Worm (Caenorhabditis elegans): Measurements from ENCODE around the gene nphp-4.
A peak's percentile ranks its signal among the peaks of the same experiment; 100 is the strongest.

nphp-4 gene

DNA sequence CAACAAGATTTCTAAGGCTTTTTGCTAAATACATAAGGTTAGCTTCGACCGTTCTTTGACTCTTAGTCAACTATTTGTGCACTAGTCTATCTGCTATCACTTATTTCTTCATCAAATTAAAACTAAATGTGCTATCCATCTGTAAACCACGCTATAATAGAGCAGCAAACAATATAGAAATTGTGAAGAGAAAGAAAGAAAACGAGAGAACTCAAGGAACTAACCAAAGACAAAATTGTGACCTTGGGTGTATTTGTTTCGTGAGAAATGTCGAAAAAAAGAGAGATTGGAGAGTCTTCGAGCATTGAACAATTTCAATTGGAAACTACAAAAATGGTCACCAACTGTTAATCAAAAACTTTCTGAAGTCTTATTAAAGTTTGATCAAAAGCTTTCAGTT is 41.6 kb upstream of the nphp-4 start:
- no peak for TF ChIP-seq snpc-4 (tag; optimal IDR thresholded peaks at IDR 0.05)
- TF ChIP-seq pha-4 (tag; optimal IDR thresholded peaks at IDR 0.05): peak; percentile 73
- TF ChIP-seq pqm-1 (tag; optimal IDR thresholded peaks at IDR 0.05): peak; percentile 94
- no peak for TF ChIP-seq ceh-9 (tag; optimal IDR thresholded peaks at IDR 0.05)
- peak; percentile 39 for TF ChIP-seq jun-1 (tag; optimal IDR thresholded peaks at IDR 0.05)
- no peak for TF ChIP-seq fkh-2 (tag; optimal IDR thresholded peaks at IDR 0.05)
- no peak for TF ChIP-seq ceh-28 (tag; optimal IDR thresholded peaks at IDR 0.05)
- TF ChIP-seq elt-2 (tag; optimal IDR thresholded peaks at IDR 0.05): peak; percentile 32

DNA sequence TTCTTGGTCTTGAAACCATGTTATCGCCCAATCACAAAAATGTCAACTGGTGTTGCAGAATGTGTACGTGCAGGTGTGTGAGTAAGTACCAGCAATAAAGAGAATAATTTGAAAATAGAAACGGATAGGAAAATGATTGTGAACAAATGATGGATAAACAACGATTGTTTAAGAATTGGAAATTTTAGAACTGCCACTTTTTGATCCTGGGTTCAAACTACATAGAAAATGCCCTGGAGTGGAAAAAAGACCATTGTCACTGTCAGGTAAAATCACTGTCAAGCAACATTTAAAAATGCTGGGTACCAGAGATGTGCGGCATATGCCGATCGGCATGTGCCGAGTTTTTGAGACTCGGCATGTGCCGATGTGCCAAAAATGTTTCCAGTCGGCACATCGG is 39.7 kb upstream of the nphp-4 start:
- no peak for TF ChIP-seq nhr-77 (tag; optimal IDR thresholded peaks at IDR 0.05)
- TF ChIP-seq pqm-1 (tag; optimal IDR thresholded peaks at IDR 0.05): no peak
- TF ChIP-seq nhr-43 (tag; optimal IDR thresholded peaks at IDR 0.05; ENCODE audit: poor library complexity, severe bottlenecking): no peak
- TF ChIP-seq ama-1 (optimal IDR thresholded peaks at IDR 0.05): no peak
- no peak for TF ChIP-seq ceh-9 (tag; optimal IDR thresholded peaks at IDR 0.05)
- TF ChIP-seq ztf-11 (tag; optimal IDR thresholded peaks at IDR 0.05): no peak
- no peak for TF ChIP-seq nhr-28 (tag; optimal IDR thresholded peaks at IDR 0.05)
- TF ChIP-seq nhr-25 (tag; optimal IDR thresholded peaks at IDR 0.05): no peak

DNA sequence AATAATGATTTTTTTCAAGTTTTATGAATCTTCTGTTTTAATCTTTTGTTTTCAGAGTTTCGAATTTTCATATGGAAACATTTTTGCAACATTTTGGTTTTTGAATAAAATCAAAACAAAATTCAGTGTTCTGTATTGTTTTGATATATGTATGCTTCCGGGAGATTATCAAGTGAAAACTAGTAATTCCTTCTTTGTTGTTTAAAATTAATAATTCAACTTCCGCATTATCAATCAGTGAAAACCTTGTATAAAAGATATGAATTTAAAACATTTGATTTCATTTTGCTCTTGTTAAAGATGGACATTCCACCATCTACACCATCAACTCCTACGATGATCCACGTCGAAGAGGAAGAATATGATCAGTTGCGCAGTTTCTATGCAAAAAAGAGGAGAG is 36.2 kb upstream of the nphp-4 start, which contains the start of gene sulp-5:
sulp-5 (plus strand) TSS at position 301 of the 400 bp plus-strand sequence.
- TF ChIP-seq zag-1 (tag; optimal IDR thresholded peaks at IDR 0.05): no peak
- TF ChIP-seq jun-1 (tag; optimal IDR thresholded peaks at IDR 0.05): no peak
- no peak for TF ChIP-seq nfya-1 (tag; optimal IDR thresholded peaks at IDR 0.05; ENCODE audit: insufficient read depth)
- no peak for TF ChIP-seq fkh-10 (GFP tag; optimal IDR thresholded peaks at IDR 0.05)
- TF ChIP-seq nhr-76 (tag; optimal IDR thresholded peaks at IDR 0.05): no peak
- TF ChIP-seq lin-39 (tag; optimal IDR thresholded peaks at IDR 0.05): no peak
- no peak for TF ChIP-seq snpc-4 (tag; optimal IDR thresholded peaks at IDR 0.05)
- TF ChIP-seq egl-5 (tag; optimal IDR thresholded peaks at IDR 0.05): no peak
- no peak for TF ChIP-seq elt-1 (tag; optimal IDR thresholded peaks at IDR 0.05)
- no peak for TF ChIP-seq unc-39 (tag; optimal IDR thresholded peaks at IDR 0.05)
- no peak for TF ChIP-seq egl-27 (tag; optimal IDR thresholded peaks at IDR 0.05)
- TF ChIP-seq nhr-12 (tag; optimal IDR thresholded peaks at IDR 0.05): no peak
- TF ChIP-seq ztf-4 (tag; optimal IDR thresholded peaks at IDR 0.05): no peak
- TF ChIP-seq pha-4 (tag; optimal IDR thresholded peaks at IDR 0.05): no peak
- TF ChIP-seq eor-1 (tag; optimal IDR thresholded peaks at IDR 0.05): no peak
- TF ChIP-seq ceh-28 (tag; optimal IDR thresholded peaks at IDR 0.05): no peak
- TF ChIP-seq R02D3.7 (tag; optimal IDR thresholded peaks at IDR 0.05): no peak

DNA sequence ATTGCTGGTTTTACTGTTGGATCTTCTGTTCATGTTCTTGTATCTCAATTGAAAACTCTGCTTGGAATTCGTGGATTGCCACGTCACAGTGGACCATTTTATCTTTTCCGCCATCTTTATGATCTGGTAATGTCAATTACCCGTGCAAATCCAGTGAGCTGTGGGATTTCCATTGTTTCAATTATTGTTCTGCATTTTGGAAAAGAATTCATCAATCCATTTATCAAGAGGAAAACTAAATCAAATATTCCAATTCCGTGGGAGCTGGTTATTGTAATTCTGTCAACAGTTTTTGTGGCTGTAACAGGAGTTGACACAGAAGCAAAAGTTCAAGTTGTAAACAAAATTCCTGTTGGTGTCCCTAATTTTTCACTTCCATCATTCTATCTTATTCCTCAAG is 33.1 kb upstream of the nphp-4 start:
- TF ChIP-seq fos-1 (tag; optimal IDR thresholded peaks at IDR 0.05) (no peak), pha-4 (tag; optimal IDR thresholded peaks at IDR 0.05) (no peak), nhr-67 (tag; optimal IDR thresholded peaks at IDR 0.05) (no peak), nfya-1 (tag; optimal IDR thresholded peaks at IDR 0.05; ENCODE audit: insufficient read depth) (no peak), nhr-237 (tag; optimal IDR thresholded peaks at IDR 0.05) (no peak)

DNA sequence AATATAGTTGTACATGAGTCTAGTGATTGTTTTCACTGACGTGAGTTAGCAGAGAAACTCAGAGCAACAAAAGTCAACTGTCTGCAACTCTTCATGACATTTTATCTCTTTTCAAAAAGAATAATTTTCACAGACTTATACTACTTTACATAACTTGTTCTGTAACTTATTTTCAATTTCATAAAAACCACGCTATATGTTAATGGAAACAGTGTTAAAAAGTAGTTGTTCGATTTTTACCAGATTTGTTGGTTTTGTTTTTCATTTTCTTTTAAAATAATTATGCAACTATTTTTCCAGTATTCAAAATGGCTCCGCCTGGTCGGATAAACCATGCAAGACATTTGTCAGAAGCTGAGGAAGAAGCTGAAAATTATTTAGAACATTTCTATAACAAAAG is 31.5 kb upstream of the nphp-4 start, which contains the start of gene sulp-4:
sulp-4 (plus strand) TSS at position 301 of the 400 bp plus-strand sequence.
- TF ChIP-seq fos-1 (tag; optimal IDR thresholded peaks at IDR 0.05) (no peak), egl-27 (tag; optimal IDR thresholded peaks at IDR 0.05) (no peak), nhr-237 (tag; optimal IDR thresholded peaks at IDR 0.05) (no peak), elt-2 (tag; optimal IDR thresholded peaks at IDR 0.05) (no peak), snpc-4 (tag; optimal IDR thresholded peaks at IDR 0.05) (no peak), tbx-2 (tag; optimal IDR thresholded peaks at IDR 0.05) (no peak), lin-39 (tag; optimal IDR thresholded peaks at IDR 0.05) (no peak), elt-3 (tag; optimal IDR thresholded peaks at IDR 0.05) (no peak), nhr-12 (tag; optimal IDR thresholded peaks at IDR 0.05) (no peak), zag-1 (tag; optimal IDR thresholded peaks at IDR 0.05) (no peak), ceh-16 (tag; optimal IDR thresholded peaks at IDR 0.05) (no peak), pqm-1 (tag; optimal IDR thresholded peaks at IDR 0.05) (no peak), ZK546.5 (tag; optimal IDR thresholded peaks at IDR 0.05) (no peak), ztf-4 (tag; optimal IDR thresholded peaks at IDR 0.05) (no peak)
